Fruit fly (Drosophila melanogaster) whole organism, embryonic: ENCODE data around the gene CG16736.

Experiments used
- ATbp ChIP-seq: fragments of 200-800 bp; sonication (Bioruptor generic); optimal IDR thresholded peaks from 2 replicates; lab custom pipeline; 2017; ENCODE audit warnings: missing biosample characterization, mild to moderate bottlenecking, missing genetic modification characterization, missing genetic modification reagents
- Asciz ChIP-seq: fragments of 200-800 bp; sonication (Bioruptor generic); optimal IDR thresholded peaks from 2 replicates; lab custom pipeline; 2017; ENCODE audit warnings: missing biosample characterization, mild to moderate bottlenecking, missing genetic modification characterization, missing genetic modification reagents
- Blimp-1 ChIP-seq: fragments of 200-800 bp; sonication (Bioruptor generic); optimal IDR thresholded peaks from 3 replicates; lab custom pipeline; 2018; ENCODE audit warnings: missing biosample characterization, missing genetic modification characterization, mild to moderate bottlenecking, moderate library complexity, missing genetic modification reagents
- CG10979 ChIP-seq: fragments of 200-800 bp; sonication (Bioruptor generic); optimal IDR thresholded peaks from 2 replicates; lab custom pipeline; 2018; ENCODE audit warnings: missing biosample characterization, mild to moderate bottlenecking, missing genetic modification characterization, moderate library complexity
- CG11456 ChIP-seq: fragments of 200-800 bp; sonication (Bioruptor generic); IDR thresholded peaks from 3 replicates; pipeline ENCODE4 v1.3.6; 2022; ENCODE audit warnings: missing biosample characterization, missing genetic modification characterization
- CG11696 ChIP-seq: fragments of 200-800 bp; sonication (Bioruptor generic); IDR thresholded peaks from 2 replicates; pipeline ENCODE4 v1.3.6; 2022; ENCODE audit warnings: missing biosample characterization, missing genetic modification characterization
- CG12391 ChIP-seq: fragments of 200-800 bp; sonication (Bioruptor generic); optimal IDR thresholded peaks from 3 replicates; lab custom pipeline; 2018; ENCODE audit warnings: missing biosample characterization, mild to moderate bottlenecking, missing genetic modification characterization, moderate library complexity
- CG13287 ChIP-seq: fragments of 200-800 bp; sonication (Bioruptor generic); IDR thresholded peaks from 2 replicates; pipeline ENCODE4 v1.3.6; 2022; ENCODE audit warnings: missing biosample characterization, missing genetic modification characterization; ENCODE audit not compliant: partially characterized antibody
- CG15011 ChIP-seq: fragments of 200-800 bp; sonication (Bioruptor generic); optimal IDR thresholded peaks from 3 replicates; lab custom pipeline; 2018; ENCODE audit warnings: missing biosample characterization, mild to moderate bottlenecking, missing genetic modification characterization
- CG15514 ChIP-seq: fragments of 200-800 bp; sonication (Bioruptor generic); optimal IDR thresholded peaks from 3 replicates; lab custom pipeline; 2017; ENCODE audit warnings: missing biosample characterization, missing genetic modification characterization, mild to moderate bottlenecking, moderate library complexity, missing genetic modification reagents
- CG1602 ChIP-seq: fragments of 200-800 bp; sonication (Bioruptor generic); optimal IDR thresholded peaks from 3 replicates; lab custom pipeline; 2016; ENCODE audit warnings: missing biosample characterization, missing genetic modification characterization
- CG16863 ChIP-seq: fragments of 200-800 bp; sonication (Bioruptor generic); optimal IDR thresholded peaks from 3 replicates; lab custom pipeline; 2016; ENCODE audit warnings: missing biosample characterization, missing genetic modification characterization
- CG17568 ChIP-seq: fragments of 200-800 bp; sonication (Bioruptor generic); optimal IDR thresholded peaks from 2 replicates; lab custom pipeline; 2018; ENCODE audit warnings: missing biosample characterization, mild to moderate bottlenecking, missing genetic modification characterization, moderate library complexity
- CG17912 ChIP-seq: fragments of 200-800 bp; sonication (Bioruptor generic); optimal IDR thresholded peaks from 2 replicates; lab custom pipeline; 2018; ENCODE audit warnings: missing biosample characterization, mild to moderate bottlenecking, missing genetic modification characterization
- CG18262 ChIP-seq: fragments of 200-800 bp; optimal IDR thresholded peaks from 3 replicates; lab custom pipeline; 2019; ENCODE audit warnings: missing biosample characterization, mild to moderate bottlenecking, missing genetic modification characterization, moderate library complexity
- CG1832 ChIP-seq: fragments of 200-800 bp; sonication (Bioruptor generic); optimal IDR thresholded peaks from 2 replicates; lab custom pipeline; 2017; ENCODE audit warnings: missing biosample characterization, mild to moderate bottlenecking, missing genetic modification characterization, inconsistent platforms
- CG2120 ChIP-seq: fragments of 200-800 bp; sonication (Bioruptor generic); optimal IDR thresholded peaks from 3 replicates; lab custom pipeline; 2016; ENCODE audit warnings: missing biosample characterization, missing genetic modification characterization
- CG4820 ChIP-seq: fragments of 200-800 bp; sonication (Bioruptor generic); optimal IDR thresholded peaks from 3 replicates; lab custom pipeline; 2016; ENCODE audit warnings: missing biosample characterization, missing genetic modification characterization
- CG5953 ChIP-seq: fragments of 200-800 bp; sonication (Bioruptor generic); IDR thresholded peaks from 2 replicates; pipeline ENCODE4 v1.3.6; 2022; ENCODE audit warnings: missing biosample characterization, missing genetic modification characterization
- CG7963 ChIP-seq: fragments of 200-800 bp; sonication (Bioruptor generic); IDR thresholded peaks from 3 replicates; pipeline ENCODE4 v1.3.6; 2022; ENCODE audit warnings: missing biosample characterization, missing genetic modification characterization; ENCODE audit not compliant: partially characterized antibody
- Chrac-16 ChIP-seq: fragments of 200-800 bp; sonication (Bioruptor generic); optimal IDR thresholded peaks from 3 replicates; lab custom pipeline; 2016; ENCODE audit warnings: missing biosample characterization, missing genetic modification characterization
- Drgx ChIP-seq: fragments of 200-800 bp; sonication (Bioruptor generic); IDR thresholded peaks from 2 replicates; pipeline ENCODE4 v1.3.6; 2022; ENCODE audit warnings: missing biosample characterization, missing genetic modification characterization
- H2.0 ChIP-seq: fragments of 200-800 bp; sonication (Bioruptor generic); IDR thresholded peaks from 2 replicates; pipeline ENCODE4 v1.3.6; 2022; ENCODE audit warnings: missing biosample characterization, missing genetic modification characterization
- Hr78 ChIP-seq, 2 experiments: fragments of 200-800 bp in 1 of 2; fragments of >200 bp in 1 of 2; sonication (Bioruptor generic) in 1 of 2; optimal IDR thresholded peaks; 2 replicates each; lab custom pipeline; 2017 to 2019; ENCODE audit warnings: missing biosample characterization in 2 of 2, missing genetic modification characterization in 2 of 2, mild to moderate bottlenecking in 1 of 2, moderate library complexity in 1 of 2
- Med ChIP-seq: fragments of 200-800 bp; sonication (Bioruptor generic); peaks from one replicate; lab custom pipeline; 2016; ENCODE audit warnings: missing biosample characterization, missing genetic modification characterization, mild to moderate bottlenecking, inconsistent platforms, moderate library complexity
- NK7.1 ChIP-seq: fragments of 200-800 bp; sonication (Bioruptor generic); optimal IDR thresholded peaks from 3 replicates; lab custom pipeline; 2016; ENCODE audit warnings: missing biosample characterization, missing genetic modification characterization
- PHDP ChIP-seq: fragments of 200-800 bp; sonication (Bioruptor generic); optimal IDR thresholded peaks from 3 replicates; lab custom pipeline; 2018; ENCODE audit warnings: missing biosample characterization, mild to moderate bottlenecking, missing genetic modification characterization, moderate library complexity
- Pdp1 ChIP-seq, 2 experiments: fragments of 200-800 bp; sonication (Bioruptor generic); optimal IDR thresholded peaks; 3 replicates each; lab custom pipeline; 2016; ENCODE audit warnings: missing biosample characterization in 2 of 2, missing genetic modification characterization in 2 of 2, mild to moderate bottlenecking in 1 of 2, moderate library complexity in 1 of 2
- Vsx1 ChIP-seq: fragments of 200-800 bp; sonication (Bioruptor generic); optimal IDR thresholded peaks from 2 replicates; lab custom pipeline; 2017; ENCODE audit warnings: missing biosample characterization, mild to moderate bottlenecking, missing genetic modification characterization, missing genetic modification reagents
- Xrp1 ChIP-seq: fragments of 200-800 bp; sonication (Bioruptor generic); IDR thresholded peaks from 2 replicates; pipeline ENCODE4 v1.3.6; 2022; ENCODE audit warnings: missing biosample characterization, missing genetic modification characterization
- bab2 ChIP-seq: fragments of 200-800 bp; sonication (Bioruptor generic); optimal IDR thresholded peaks from 2 replicates; lab custom pipeline; 2016; ENCODE audit warnings: missing biosample characterization, missing genetic modification characterization
- cas ChIP-seq: fragments of 200-800 bp; sonication (Bioruptor generic); IDR thresholded peaks from 2 replicates; pipeline ENCODE4 v1.3.6; 2022; ENCODE audit warnings: missing biosample characterization, missing genetic modification characterization
- chif ChIP-seq, 2 experiments: fragments of 200-800 bp; sonication (Bioruptor generic); optimal IDR thresholded peaks; 3 replicates each; lab custom pipeline; 2016; ENCODE audit warnings: missing biosample characterization in 2 of 2, missing genetic modification characterization in 2 of 2
- ewg ChIP-seq: fragments of 200-800 bp; sonication (Bioruptor generic); optimal IDR thresholded peaks from 3 replicates; lab custom pipeline; 2017; ENCODE audit warnings: mild to moderate bottlenecking, missing biosample characterization, missing genetic modification reagents, missing genetic modification characterization
- gt ChIP-seq: fragments of 200-800 bp; sonication (Bioruptor generic); IDR thresholded peaks from 2 replicates; pipeline ENCODE4 v1.3.6; 2022; ENCODE audit warnings: missing biosample characterization, missing genetic modification characterization
- hkb ChIP-seq, 2 experiments: fragments of 200-800 bp in 1 of 2; fragments of >200 bp in 1 of 2; sonication (Bioruptor generic) in 1 of 2; IDR thresholded peaks in 1 of 2; optimal IDR thresholded peaks in 1 of 2; 2 replicates each; pipeline versions ENCODE4 v1.3.6 to Lab custom; 2017 to 2022; ENCODE audit warnings: missing biosample characterization in 1 of 2, missing genetic modification characterization in 1 of 2
- lab ChIP-seq: fragments of 200-800 bp; sonication (Bioruptor generic); optimal IDR thresholded peaks from 3 replicates; lab custom pipeline; 2017; ENCODE audit warnings: missing biosample characterization, missing genetic modification characterization, mild to moderate bottlenecking, moderate library complexity, missing genetic modification reagents
- lilli ChIP-seq: fragments of 200-800 bp; sonication (Bioruptor generic); optimal IDR thresholded peaks from 3 replicates; lab custom pipeline; 2016; ENCODE audit warnings: missing biosample characterization, missing genetic modification characterization
- nmo ChIP-seq: fragments of 200-800 bp; sonication (Bioruptor generic); optimal IDR thresholded peaks from 2 replicates; lab custom pipeline; 2018; ENCODE audit warnings: missing biosample characterization, mild to moderate bottlenecking, missing genetic modification characterization, moderate library complexity
- pan ChIP-seq, 4 experiments: fragments of >200 bp in 3 of 4; fragments of 200-800 bp in 1 of 4; sonication (Bioruptor generic) in 1 of 4; optimal IDR thresholded peaks in 3 of 4; IDR thresholded peaks in 1 of 4; 2 replicates each; pipeline versions ENCODE4 v1.3.6 to Lab custom; 2017 to 2022; ENCODE audit warnings: missing biosample characterization in 2 of 4, missing genetic modification characterization in 2 of 4, mixed read lengths in 1 of 4
- pum ChIP-seq: fragments of 200-800 bp; sonication (Bioruptor generic); optimal IDR thresholded peaks from 2 replicates; lab custom pipeline; 2016; ENCODE audit warnings: missing biosample characterization, missing genetic modification characterization
- pzg ChIP-seq: fragments of 200-800 bp; sonication (Bioruptor generic); optimal IDR thresholded peaks from 3 replicates; lab custom pipeline; 2018; ENCODE audit warnings: missing biosample characterization, mild to moderate bottlenecking, missing genetic modification characterization, moderate library complexity
- row ChIP-seq: fragments of 200-800 bp; sonication (Bioruptor generic); IDR thresholded peaks from 3 replicates; pipeline ENCODE4 v1.3.6; 2022; ENCODE audit warnings: missing biosample characterization, missing genetic modification characterization
- slbo ChIP-seq: fragments of 200-800 bp; sonication (Bioruptor generic); IDR thresholded peaks from 2 replicates; pipeline ENCODE4 v1.3.6; 2022; ENCODE audit warnings: missing biosample characterization, missing genetic modification characterization
- stwl ChIP-seq: fragments of 200-800 bp; sonication (Bioruptor generic); optimal IDR thresholded peaks from 3 replicates; lab custom pipeline; 2018; ENCODE audit warnings: missing biosample characterization, mild to moderate bottlenecking, missing genetic modification characterization, moderate library complexity
- tin ChIP-seq: fragments of 200-800 bp; sonication (Bioruptor generic); optimal IDR thresholded peaks from 3 replicates; lab custom pipeline; 2016; ENCODE audit warnings: missing biosample characterization, missing genetic modification characterization

CG16736 gene

DNA sequence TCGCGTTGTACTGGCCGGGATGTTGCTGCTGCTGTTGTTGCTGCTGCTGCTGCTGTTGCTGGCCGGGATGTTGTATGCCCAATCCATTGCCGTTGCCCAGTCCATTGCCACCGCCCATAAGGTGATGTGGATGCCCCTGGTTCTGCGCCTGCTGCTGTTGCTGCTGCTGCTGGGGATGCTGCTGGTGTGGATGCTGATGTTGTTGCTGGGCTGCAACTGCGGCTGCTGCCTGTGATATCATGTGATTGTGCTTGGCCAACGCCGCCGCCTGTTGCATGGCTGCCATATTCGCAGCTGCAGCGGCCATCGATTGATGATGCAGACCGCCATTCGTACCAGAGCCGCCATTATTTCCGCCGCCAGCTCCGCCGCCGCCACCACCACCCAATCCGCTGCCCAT is 25.2 kb downstream of the CG16736 start (continued):
- TF ChIP-seq CG1832 (GFP tag; lab: Kevin White, UChicago), result no peak
- no peak for TF ChIP-seq CG7963 (GFP tag; lab: Robert Waterston, UW)
- no peak for TF ChIP-seq Hr78 (GFP tag; optimal IDR thresholded peaks at IDR 0.05; lab: Kevin White, UChicago)
- no peak for TF ChIP-seq CG5953
- TF ChIP-seq stwl (tag; lab: Kevin White, UChicago), result no peak

DNA sequence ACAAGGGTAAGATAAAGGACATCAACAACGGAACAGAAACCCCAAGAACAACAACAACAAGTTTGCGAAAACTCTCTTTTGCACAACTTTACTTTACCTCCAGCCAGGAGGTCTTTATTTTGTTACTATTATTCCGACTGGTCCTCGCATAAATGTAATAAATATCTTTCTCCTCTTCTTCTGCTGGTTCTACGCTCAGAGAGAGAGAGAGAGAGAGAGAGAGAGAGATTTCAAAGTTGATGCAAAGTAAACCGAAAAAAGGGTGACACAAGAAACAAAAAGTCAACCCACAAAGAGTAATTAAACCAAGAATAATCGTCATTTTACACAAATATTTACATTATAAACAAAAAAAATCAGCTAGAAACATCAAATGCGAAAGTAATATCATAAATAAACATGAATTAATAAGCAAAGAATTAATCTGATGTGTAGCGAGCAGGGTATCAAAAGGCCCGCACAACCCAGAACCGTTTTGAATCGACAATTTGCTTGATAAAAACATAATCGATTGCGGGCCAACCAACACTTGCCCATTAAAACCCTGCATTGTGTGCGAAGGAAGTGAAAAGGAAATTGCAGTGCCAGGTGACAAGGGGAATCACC is 27.4 kb downstream of the CG16736 start:
- TF ChIP-seq Chrac-16 (GFP tag; lab: Kevin White, UChicago) (peak; percentile 5), CG17568 (GFP tag; lab: Kevin White, UChicago) (peak; percentile 24), CG2120 (GFP tag; lab: Kevin White, UChicago) (peak; percentile 38), Asciz (GFP tag; lab: Kevin White, UChicago) (peak; percentile 22), PHDP (tag; lab: Kevin White, UChicago) (peak; percentile 29), bab2 (GFP tag; lab: Kevin White, UChicago) (peak; percentile 16), ATbp (GFP tag; lab: Kevin White, UChicago) (peak; percentile 3), ewg (GFP tag; lab: Kevin White, UChicago) (peak; percentile 9), CG13287 (GFP tag; lab: Robert Waterston, UW) (no peak), slbo (peak; percentile 10; the same call in 1 of the 2 replicates), pan (optimal IDR thresholded peaks at IDR 0.05; lab: Kevin White, UChicago) (no peak), pan (GFP tag; optimal IDR thresholded peaks at IDR 0.05 in 1 of 2, IDR thresholded peaks at IDR 0.05 in 1 of 2) (peak in 1 of 2 experiments; percentile 28), hkb (optimal IDR thresholded peaks at IDR 0.05; lab: Kevin White, UChicago) (no peak), hkb (GFP tag; IDR thresholded peaks at IDR 0.05; lab: Robert Waterston, UW) (peak; percentile 37; the same call in 1 of the 2 replicates), NK7.1 (GFP tag; lab: Kevin White, UChicago) (no peak), Med (peak; percentile 56), gt (GFP tag; lab: Robert Waterston, UW) (no peak), CG11696 (GFP tag; lab: Robert Waterston, UW) (no peak), H2.0 (GFP tag; lab: Robert Waterston, UW) (0 out of 2 replicates have a peak, but pooled peaks have one; percentile 6), pum (peak; percentile 2), CG10979 (tag; lab: Kevin White, UChicago) (peak; percentile 25), chif (GFP tag; optimal IDR thresholded peaks at IDR 0.05; lab: Kevin White, UChicago) (peak; percentile 24 to 27), Xrp1 (peak; percentile 54), CG15514 (GFP tag; lab: Kevin White, UChicago) (peak; percentile 2), Pdp1 (GFP tag; optimal IDR thresholded peaks at IDR 0.05; lab: Kevin White, UChicago) (peak in 1 of 2 experiments; percentile 14), CG18262 (tag; lab: Kevin White, UChicago) (peak; percentile 28), lilli (peak; percentile 12), Blimp-1 (GFP tag; lab: Kevin White, UChicago) (peak; percentile 46), CG15011 (no peak), lab (GFP tag; lab: Kevin White, UChicago) (peak; percentile 41), CG1602 (GFP tag; lab: Kevin White, UChicago) (no peak), CG16863 (GFP tag; lab: Kevin White, UChicago) (peak; percentile 16), CG11456 (GFP tag; lab: Robert Waterston, UW) (no peak), CG17912 (GFP tag; lab: Kevin White, UChicago) (no peak), Drgx (peak; percentile 37), cas (no peak), tin (GFP tag; lab: Kevin White, UChicago) (peak; percentile 5), nmo (peak; percentile 1), CG12391 (peak; percentile 26), pzg (GFP tag; lab: Kevin White, UChicago) (no peak), Vsx1 (GFP tag; lab: Kevin White, UChicago) (peak; percentile 19), row (GFP tag; lab: Robert Waterston, UW) (peak; percentile 65), CG4820 (GFP tag; lab: Kevin White, UChicago) (no peak)
